Fruit fly (Drosophila melanogaster) whole organism, embryonic: ENCODE measurements around the gene CBP.
A peak's percentile ranks its signal among the peaks of the same experiment; 100 is the strongest.

ENCODE experiments used
- Asciz ChIP-seq: fragments of 200-800 bp; sonication (Bioruptor generic); optimal IDR thresholded peaks from 2 replicates; lab custom pipeline; 2017; ENCODE audit warnings: missing biosample characterization, mild to moderate bottlenecking, missing genetic modification characterization, missing genetic modification reagents
- Atf3 ChIP-seq: fragments of 200-800 bp; sonication (Bioruptor generic); optimal IDR thresholded peaks from 3 replicates; lab custom pipeline; 2016; ENCODE audit warnings: missing biosample characterization, missing genetic modification characterization
- B-H1 ChIP-seq: fragments of 200-800 bp; sonication (Bioruptor generic); IDR thresholded peaks from 3 replicates; pipeline ENCODE4 v1.3.6; 2022; ENCODE audit warnings: missing biosample characterization, missing genetic modification characterization
- CG10147 ChIP-seq: fragments of 200-800 bp; sonication (Bioruptor generic); optimal IDR thresholded peaks from 2 replicates; lab custom pipeline; 2019; ENCODE audit warnings: missing biosample characterization, mild to moderate bottlenecking, missing genetic modification characterization, moderate library complexity
- CG10274 ChIP-seq: fragments of 200-800 bp; sonication (Bioruptor generic); optimal IDR thresholded peaks from 3 replicates; lab custom pipeline; 2017; ENCODE audit warnings: missing biosample characterization, mild to moderate bottlenecking, missing genetic modification characterization
- CG10959 ChIP-seq: fragments of 200-800 bp; sonication (Bioruptor generic); IDR thresholded peaks from 2 replicates; pipeline ENCODE4 v1.3.6; 2022; ENCODE audit warnings: missing biosample characterization, missing genetic modification characterization
- CG11723 ChIP-seq: fragments of 200-800 bp; sonication (Bioruptor generic); optimal IDR thresholded peaks from 2 replicates; lab custom pipeline; 2017; ENCODE audit warnings: missing biosample characterization, mild to moderate bottlenecking, missing genetic modification characterization
- CG12104 ChIP-seq: fragments of 200-800 bp; sonication (Bioruptor generic); optimal IDR thresholded peaks from 3 replicates; lab custom pipeline; 2016; ENCODE audit warnings: missing biosample characterization, missing genetic modification characterization
- CG13123 ChIP-seq: fragments of 200-800 bp; sonication (Bioruptor generic); optimal IDR thresholded peaks from 2 replicates; lab custom pipeline; 2016; ENCODE audit warnings: missing biosample characterization, missing genetic modification characterization
- CG14441 ChIP-seq: fragments of 200-800 bp; sonication (Bioruptor generic); IDR thresholded peaks from 2 replicates; pipeline ENCODE4 v1.3.6; 2022; ENCODE audit warnings: missing biosample characterization, missing genetic modification characterization
- CG15479 ChIP-seq: fragments of 200-800 bp; sonication (Bioruptor generic); optimal IDR thresholded peaks from 3 replicates; lab custom pipeline; 2019; ENCODE audit warnings: missing biosample characterization, mild to moderate bottlenecking, missing genetic modification characterization, moderate library complexity
- CG15601 ChIP-seq: fragments of 200-800 bp; sonication (Bioruptor generic); optimal IDR thresholded peaks from 3 replicates; lab custom pipeline; 2019; ENCODE audit warnings: missing biosample characterization, mild to moderate bottlenecking, missing genetic modification characterization, moderate library complexity
- CG17328 ChIP-seq: fragments of 200-800 bp; sonication (Bioruptor generic); IDR thresholded peaks from 2 replicates; pipeline ENCODE4 v1.3.6; 2022; ENCODE audit warnings: missing biosample characterization, missing genetic modification characterization
- CG3407 ChIP-seq: fragments of 200-800 bp; sonication (Bioruptor generic); optimal IDR thresholded peaks from 2 replicates; lab custom pipeline; 2018; ENCODE audit warnings: missing biosample characterization, mild to moderate bottlenecking, missing genetic modification characterization
- CG7372 ChIP-seq: fragments of 200-800 bp; sonication (Bioruptor generic); IDR thresholded peaks from 2 replicates; pipeline ENCODE4 v1.3.6; 2022; ENCODE audit warnings: missing biosample characterization, missing genetic modification characterization
- CG8281 ChIP-seq: fragments of 200-800 bp; sonication (Bioruptor generic); optimal IDR thresholded peaks from 2 replicates; lab custom pipeline; 2018; ENCODE audit warnings: missing biosample characterization, mild to moderate bottlenecking, missing genetic modification characterization, moderate library complexity
- CG9437 ChIP-seq: fragments of 200-800 bp; sonication (Bioruptor generic); optimal IDR thresholded peaks from 2 replicates; lab custom pipeline; 2018; ENCODE audit warnings: missing biosample characterization, mild to moderate bottlenecking, missing genetic modification characterization
- CG9876 ChIP-seq: fragments of 200-800 bp; sonication (Bioruptor generic); optimal IDR thresholded peaks from 2 replicates; lab custom pipeline; 2016; ENCODE audit warnings: missing biosample characterization, missing genetic modification characterization
- Dip2 ChIP-seq: fragments of 200-800 bp; sonication (Bioruptor generic); IDR thresholded peaks from 2 replicates; pipeline ENCODE4 v1.3.6; 2022; ENCODE audit warnings: missing biosample characterization, missing genetic modification characterization
- Jarid2 ChIP-seq: fragments of 200-800 bp; sonication (Bioruptor generic); optimal IDR thresholded peaks from 3 replicates; lab custom pipeline; 2017; ENCODE audit warnings: mild to moderate bottlenecking, missing biosample characterization, missing genetic modification reagents, missing genetic modification characterization
- Lim3 ChIP-seq: fragments of 200-800 bp; sonication (Bioruptor generic); IDR thresholded peaks from 2 replicates; pipeline ENCODE4 v1.3.6; 2022; ENCODE audit warnings: missing biosample characterization, missing genetic modification characterization
- Mes4 ChIP-seq: fragments of 200-800 bp; sonication (Bioruptor generic); optimal IDR thresholded peaks from 2 replicates; lab custom pipeline; 2016; ENCODE audit warnings: missing biosample characterization, missing genetic modification characterization
- Ptx1 ChIP-seq: fragments of 200-800 bp; sonication (Bioruptor generic); IDR thresholded peaks from 2 replicates; pipeline ENCODE4 v1.3.6; 2022; ENCODE audit warnings: missing biosample characterization, missing genetic modification characterization
- Xbp1 ChIP-seq: fragments of 200-800 bp; sonication (Bioruptor generic); optimal IDR thresholded peaks from 3 replicates; lab custom pipeline; 2016; ENCODE audit warnings: missing biosample characterization, mild to moderate bottlenecking, missing genetic modification characterization
- bowl ChIP-seq: fragments of 200-800 bp; sonication (Bioruptor generic); IDR thresholded peaks from 2 replicates; pipeline ENCODE4 v1.3.6; 2022; ENCODE audit warnings: missing biosample characterization, missing genetic modification characterization
- ci ChIP-seq: fragments of 200-800 bp; sonication (Bioruptor generic); IDR thresholded peaks from 3 replicates; pipeline ENCODE4 v1.3.6; 2022; ENCODE audit warnings: missing biosample characterization, missing genetic modification characterization
- croc ChIP-seq: fragments of 200-800 bp; sonication (Bioruptor generic); conservative IDR thresholded peaks from 3 replicates; pipeline ENCODE4 v1.3.6; 2022; ENCODE audit warnings: missing biosample characterization, missing genetic modification characterization
- crp ChIP-seq, 2 experiments: fragments of 200-800 bp; sonication (Bioruptor generic); optimal IDR thresholded peaks; 2 replicates in 1 of 2; 3 replicates in 1 of 2; lab custom pipeline; 2017; ENCODE audit warnings: missing biosample characterization in 2 of 2, missing genetic modification characterization in 2 of 2, mild to moderate bottlenecking in 1 of 2, moderate library complexity in 1 of 2
- dan ChIP-seq: fragments of 200-800 bp; sonication (Bioruptor generic); IDR thresholded peaks from 2 replicates; pipeline ENCODE4 v1.3.6; 2022; ENCODE audit warnings: missing biosample characterization, missing genetic modification characterization
- dati ChIP-seq: fragments of 200-800 bp; sonication (Bioruptor generic); IDR thresholded peaks from 2 replicates; pipeline ENCODE4 v1.3.6; 2022; ENCODE audit warnings: missing biosample characterization, missing genetic modification characterization
- dm ChIP-seq: fragments of 200-800 bp; sonication (Bioruptor generic); optimal IDR thresholded peaks from 3 replicates; lab custom pipeline; 2016; ENCODE audit warnings: missing biosample characterization, missing genetic modification characterization
- dmrt99B ChIP-seq: fragments of 200-800 bp; sonication (Bioruptor generic); optimal IDR thresholded peaks from 2 replicates; lab custom pipeline; 2018; ENCODE audit warnings: missing biosample characterization, mild to moderate bottlenecking, missing genetic modification characterization, moderate library complexity
- dysf ChIP-seq: fragments of 200-800 bp; sonication (Bioruptor generic); IDR thresholded peaks from 3 replicates; pipeline ENCODE4 v1.3.6; 2022; ENCODE audit warnings: missing biosample characterization, missing genetic modification characterization
- emc ChIP-seq: fragments of 200-800 bp; sonication (Bioruptor generic); optimal IDR thresholded peaks from 2 replicates; lab custom pipeline; 2016; ENCODE audit warnings: missing biosample characterization, missing genetic modification characterization
- en ChIP-seq: fragments of 200-800 bp; sonication (Bioruptor generic); optimal IDR thresholded peaks from 2 replicates; lab custom pipeline; 2016; ENCODE audit warnings: missing biosample characterization, missing genetic modification characterization
- ewg ChIP-seq: fragments of 200-800 bp; sonication (Bioruptor generic); optimal IDR thresholded peaks from 3 replicates; lab custom pipeline; 2017; ENCODE audit warnings: mild to moderate bottlenecking, missing biosample characterization, missing genetic modification reagents, missing genetic modification characterization
- fru ChIP-seq: fragments of >200 bp; optimal IDR thresholded peaks from 2 replicates; lab custom pipeline; 2017
- gcm2 ChIP-seq: fragments of 200-800 bp; sonication (Bioruptor generic); optimal IDR thresholded peaks from 2 replicates; lab custom pipeline; 2016; ENCODE audit warnings: missing biosample characterization, missing genetic modification characterization
- gem ChIP-seq: fragments of 200-800 bp; sonication (Bioruptor generic); optimal IDR thresholded peaks from 2 replicates; lab custom pipeline; 2019; ENCODE audit warnings: missing biosample characterization, mild to moderate bottlenecking, missing genetic modification characterization, moderate library complexity
- hbn ChIP-seq: fragments of 200-800 bp; sonication (Bioruptor generic); IDR thresholded peaks from 2 replicates; pipeline ENCODE4 v1.3.6; 2022; ENCODE audit warnings: missing biosample characterization, missing genetic modification characterization; ENCODE audit not compliant: partially characterized antibody
- nom ChIP-seq: fragments of 200-800 bp; sonication (Bioruptor generic); optimal IDR thresholded peaks from 2 replicates; lab custom pipeline; 2017; ENCODE audit warnings: missing biosample characterization, missing genetic modification characterization, mild to moderate bottlenecking, moderate library complexity, missing genetic modification reagents
- org-1 ChIP-seq: fragments of 200-800 bp; sonication (Bioruptor generic); optimal IDR thresholded peaks from 2 replicates; lab custom pipeline; 2017; ENCODE audit warnings: missing biosample characterization, missing genetic modification characterization
- seq ChIP-seq: fragments of 200-800 bp; sonication (Bioruptor generic); IDR thresholded peaks from 2 replicates; pipeline ENCODE4 v1.3.6; 2022; ENCODE audit warnings: missing biosample characterization, missing genetic modification characterization
- slbo ChIP-seq: fragments of 200-800 bp; sonication (Bioruptor generic); IDR thresholded peaks from 2 replicates; pipeline ENCODE4 v1.3.6; 2022; ENCODE audit warnings: missing biosample characterization, missing genetic modification characterization
- ssp ChIP-seq: fragments of 200-800 bp; sonication (Bioruptor generic); IDR thresholded peaks from 2 replicates; pipeline ENCODE4 v1.3.6; 2022; ENCODE audit warnings: missing biosample characterization, missing genetic modification characterization
- stwl ChIP-seq: fragments of 200-800 bp; sonication (Bioruptor generic); optimal IDR thresholded peaks from 3 replicates; lab custom pipeline; 2018; ENCODE audit warnings: missing biosample characterization, mild to moderate bottlenecking, missing genetic modification characterization, moderate library complexity
- tll ChIP-seq, 2 experiments: fragments of 200-800 bp in 1 of 2; fragments of >200 bp in 1 of 2; sonication (Bioruptor generic) in 1 of 2; optimal IDR thresholded peaks; 2 replicates each; lab custom pipeline; 2017 to 2019; ENCODE audit warnings: missing biosample characterization in 2 of 2, missing genetic modification characterization in 2 of 2, mild to moderate bottlenecking in 1 of 2, moderate library complexity in 1 of 2
- trh ChIP-seq: fragments of 200-800 bp; sonication (Bioruptor generic); optimal IDR thresholded peaks from 2 replicates; lab custom pipeline; 2016; ENCODE audit warnings: missing biosample characterization, missing genetic modification characterization
- unc-4 ChIP-seq: fragments of 200-800 bp; sonication (Bioruptor generic); IDR thresholded peaks from 2 replicates; pipeline ENCODE4 v1.3.6; 2022; ENCODE audit warnings: missing biosample characterization, missing genetic modification characterization; ENCODE audit not compliant: partially characterized antibody
- wek ChIP-seq: fragments of 200-800 bp; sonication (Bioruptor generic); optimal IDR thresholded peaks from 3 replicates; lab custom pipeline; 2018; ENCODE audit warnings: missing biosample characterization, mild to moderate bottlenecking, missing genetic modification characterization, moderate library complexity

The CBP gene

DNA sequence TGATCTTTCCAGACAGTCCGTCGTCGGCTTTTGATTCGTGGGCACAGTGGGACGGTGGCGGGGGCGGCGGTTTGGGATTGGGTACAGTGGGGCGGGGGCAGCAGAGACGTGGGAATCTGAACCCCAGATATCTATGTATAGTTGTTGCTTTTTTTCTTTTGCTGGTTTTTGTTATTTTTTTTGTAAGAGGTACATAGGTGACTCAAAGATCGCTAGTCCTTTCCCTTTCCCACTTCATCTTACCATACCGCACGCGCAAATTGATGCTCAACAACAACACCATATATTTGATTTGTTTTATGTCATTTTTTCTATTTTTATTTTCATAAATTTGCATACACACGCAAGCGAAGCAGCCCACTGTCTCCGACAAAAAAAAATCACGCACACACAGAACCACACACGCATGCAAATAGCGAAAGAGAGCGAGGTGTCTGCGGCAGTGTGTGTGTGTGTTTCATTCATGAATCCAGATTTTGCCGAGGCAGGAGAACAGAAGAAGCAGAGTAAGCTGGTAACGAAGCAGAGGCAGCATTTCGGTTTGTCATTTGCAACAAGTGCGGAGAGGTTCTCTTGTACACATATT lies 31.3 kb upstream of the CBP start (continued):
- TF ChIP-seq CG8281 (tag; lab: Kevin White, UChicago) = peak; percentile 18
- TF ChIP-seq Mes4 (GFP tag; lab: Kevin White, UChicago) = no peak
- TF ChIP-seq CG12104 (GFP tag; lab: Kevin White, UChicago) = no peak
- no peak for TF ChIP-seq B-H1 (GFP tag; lab: Robert Waterston, UW)
- peak; percentile 28; the same call in 1 of the 2 replicates for TF ChIP-seq ssp (GFP tag; lab: Robert Waterston, UW)
- TF ChIP-seq Atf3 (GFP tag; lab: Kevin White, UChicago) = no peak
- TF ChIP-seq Ptx1 (GFP tag; lab: Robert Waterston, UW) = peak; percentile 65
- no peak for TF ChIP-seq gcm2 (GFP tag; lab: Kevin White, UChicago)
- no peak for TF ChIP-seq stwl (tag; lab: Kevin White, UChicago)
- peak; percentile 11 for TF ChIP-seq Jarid2 (GFP tag; lab: Kevin White, UChicago)
- peak; percentile 12 for TF ChIP-seq CG10147
- TF ChIP-seq Xbp1 (GFP tag; lab: Kevin White, UChicago) = peak; percentile 52
- TF ChIP-seq CG3407 (GFP tag; lab: Kevin White, UChicago) = no peak
- peak; percentile 52 for TF ChIP-seq croc (GFP tag; lab: Robert Waterston, UW)
- no peak for TF ChIP-seq en (GFP tag; lab: Kevin White, UChicago)
- no peak for TF ChIP-seq trh (GFP tag; lab: Kevin White, UChicago)
- peak; percentile 43 for TF ChIP-seq CG9437
- TF ChIP-seq dm (GFP tag; lab: Kevin White, UChicago) = peak; percentile 20
- TF ChIP-seq dati = no peak
- TF ChIP-seq crp (GFP tag; optimal IDR thresholded peaks at IDR 0.05; lab: Kevin White, UChicago) = peak in 1 of 2 experiments; percentile 4
- no peak for TF ChIP-seq emc
- TF ChIP-seq seq = peak; percentile 58; the same call in 1 of the 2 replicates
- TF ChIP-seq fru (lab: Kevin White, UChicago) = no peak
- no peak for TF ChIP-seq CG9876 (GFP tag; lab: Kevin White, UChicago)
- peak; percentile 69 for TF ChIP-seq dmrt99B (tag; lab: Kevin White, UChicago)
- TF ChIP-seq ewg (GFP tag; lab: Kevin White, UChicago) = peak; percentile 50
- peak; percentile 56 for TF ChIP-seq CG15479 (GFP tag; lab: Kevin White, UChicago)
- 0 out of 2 replicates have a peak, but pooled peaks have one; percentile 12 for TF ChIP-seq CG7372 (GFP tag; lab: Robert Waterston, UW)
- peak; percentile 65; the same call in 2 of the 3 replicates for TF ChIP-seq dysf
- no peak for TF ChIP-seq CG10959 (GFP tag; lab: Robert Waterston, UW)
- peak; percentile 82 for TF ChIP-seq nom (GFP tag; lab: Kevin White, UChicago)
- peak; percentile 37 for TF ChIP-seq CG11723 (GFP tag; lab: Kevin White, UChicago)
- TF ChIP-seq Lim3 (GFP tag; lab: Robert Waterston, UW) = 0 out of 2 replicates have a peak, but pooled peaks have one; percentile 7
- peak; percentile 41; the same call in 1 of the 2 replicates for TF ChIP-seq CG14441 (GFP tag; lab: Robert Waterston, UW)
- TF ChIP-seq CG13123 = no peak
- no peak for TF ChIP-seq wek (GFP tag; lab: Kevin White, UChicago)
- peak; percentile 65 for TF ChIP-seq gem (tag; lab: Kevin White, UChicago)
- peak; percentile 2 for TF ChIP-seq org-1
- TF ChIP-seq CG10274 (GFP tag; lab: Kevin White, UChicago) = no peak
- peak; percentile 43; the same call in 1 of the 2 replicates for TF ChIP-seq CG17328 (GFP tag; lab: Robert Waterston, UW)
- no peak for TF ChIP-seq Dip2 (GFP tag; lab: Robert Waterston, UW)
- no peak for TF ChIP-seq tll (GFP tag; optimal IDR thresholded peaks at IDR 0.05; lab: Kevin White, UChicago)
- TF ChIP-seq Asciz (GFP tag; lab: Kevin White, UChicago) = peak; percentile 13
- no peak for TF ChIP-seq dan (GFP tag; lab: Robert Waterston, UW)
- no peak for TF ChIP-seq hbn
- no peak for TF ChIP-seq bowl (GFP tag; lab: Robert Waterston, UW)
- 0 out of 3 replicates have a peak, but pooled peaks have one; percentile 24 for TF ChIP-seq ci (GFP tag; lab: Robert Waterston, UW)
- TF ChIP-seq unc-4 (GFP tag; lab: Robert Waterston, UW) = no peak
- peak; percentile 40 for TF ChIP-seq CG15601 (tag; lab: Kevin White, UChicago)
- TF ChIP-seq slbo (GFP tag; lab: Robert Waterston, UW) = peak; percentile 52
